Fruit fly (Drosophila melanogaster): ENCODE data around the gene mad2.

DNA sequence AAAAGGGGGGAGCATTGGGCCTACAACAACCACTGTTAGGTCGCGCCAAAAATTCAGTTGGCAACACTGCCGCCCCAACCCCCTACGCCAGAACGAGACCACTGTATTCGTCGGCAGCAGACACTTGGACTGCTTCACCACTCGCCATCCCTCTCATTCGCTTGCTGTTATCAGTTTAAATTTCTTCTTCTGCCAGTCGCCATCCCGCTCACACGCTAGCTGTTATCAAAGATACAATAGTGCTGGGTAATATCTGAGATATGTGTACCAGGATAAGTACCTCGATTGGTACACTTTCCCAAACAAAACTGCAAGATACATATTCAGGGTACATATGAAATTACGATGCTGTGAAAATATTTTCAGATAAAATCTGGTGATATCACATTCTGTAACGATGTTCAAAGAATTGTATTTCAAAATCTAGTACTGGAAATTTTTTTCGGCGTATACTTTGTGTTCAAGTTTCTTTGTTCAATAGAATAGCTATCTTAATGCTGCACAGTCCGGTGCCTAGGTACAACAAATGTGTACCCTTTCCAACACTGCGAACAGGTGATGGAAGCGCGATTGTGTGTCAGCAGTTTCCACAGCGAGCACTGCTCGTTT is 42.0 kb downstream of the mad2 start:
- no peak for TF ChIP-seq Sin3A (optimal IDR thresholded peaks at IDR 0.05)
- no peak for TF ChIP-seq psq (optimal IDR thresholded peaks at IDR 0.05)
- TF ChIP-seq insv (optimal IDR thresholded peaks at IDR 0.05): no peak
- TF ChIP-seq h (optimal IDR thresholded peaks at IDR 0.05): no peak
- TF ChIP-seq ttk (optimal IDR thresholded peaks at IDR 0.05): no peak
- TF ChIP-seq Myc (optimal IDR thresholded peaks at IDR 0.05): no peak

Data from Kc167 (cell line).